Worm (Caenorhabditis elegans) whole organism, early embryonic: Measurements from ENCODE around the gene ilcr-2.

Source experiments
- ama-1 ChIP-seq: fragments of 150-350 bp; optimal IDR thresholded peaks from 2 replicates; lab custom pipeline; 2014
- ceh-13 ChIP-seq: fragments of 200-800 bp; sonication (Bioruptor generic); optimal IDR thresholded peaks from 2 replicates; lab custom pipeline; 2018; ENCODE audit warnings: mild to moderate bottlenecking, missing genetic modification characterization, missing compliant biosample characterization
- hmbx-1 ChIP-seq: sonication (generic microtip); optimal IDR thresholded peaks from 2 replicates; lab custom pipeline; 2016; ENCODE audit warnings: mild to moderate bottlenecking, missing genetic modification characterization, missing compliant biosample characterization
- hnd-1 ChIP-seq: sonication (generic microtip); optimal IDR thresholded peaks from 2 replicates; lab custom pipeline; 2016; ENCODE audit warnings: missing genetic modification characterization, missing compliant biosample characterization
- sea-1 ChIP-seq: fragments of 200-800 bp; sonication (Bioruptor generic); conservative IDR thresholded peaks from 2 replicates; pipeline ENCODE4 v1.3.6; 2022; ENCODE audit warnings: missing genetic modification characterization, missing compliant biosample characterization
- tbx-11 ChIP-seq: fragments of 200-800 bp; sonication (Bioruptor generic); IDR thresholded peaks from 2 replicates; pipeline ENCODE4 v1.3.6; 2022; ENCODE audit warnings: missing genetic modification characterization, missing compliant biosample characterization
- tbx-37 ChIP-seq: fragments of 200-800 bp; sonication (Bioruptor generic); conservative IDR thresholded peaks from 2 replicates; pipeline ENCODE4 v1.3.6; 2022; ENCODE audit warnings: missing genetic modification reagents, missing genetic modification characterization, missing compliant biosample characterization
- tra-4 ChIP-seq: sonication (generic microtip); optimal IDR thresholded peaks from 2 replicates; lab custom pipeline; 2017; ENCODE audit warnings: missing genetic modification characterization, missing compliant biosample characterization

DNA sequence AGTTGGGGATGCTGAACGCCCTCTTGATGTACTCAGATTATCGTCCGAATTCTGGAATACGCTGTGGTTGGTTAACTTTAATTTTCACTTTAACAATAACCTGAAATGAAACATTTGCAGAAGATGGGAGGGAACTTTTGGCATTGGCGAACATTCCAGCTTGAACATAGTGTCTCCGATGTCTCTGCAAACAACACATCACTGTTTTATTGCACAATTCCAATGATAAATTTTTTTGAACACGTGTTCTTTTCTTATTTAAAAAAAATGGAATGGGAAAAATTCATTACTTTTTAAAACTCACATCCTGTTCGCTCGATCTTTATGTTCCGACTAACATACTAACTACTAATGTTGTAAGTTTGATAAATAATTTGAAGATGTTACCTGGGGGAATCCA, 25.4 kb downstream of the ilcr-2 start, which contains the start of gene fzy-1:
- TF ChIP-seq hnd-1 (tag; lab: Kevin White, UChicago) (no peak), sea-1 (GFP tag; lab: Robert Waterston, UW) (no peak), tbx-37 (no peak), tbx-11 (GFP tag; lab: Robert Waterston, UW) (no peak), ceh-13 (GFP tag; lab: Kevin White, UChicago) (no peak), hmbx-1 (no peak), ama-1 (lab: Kevin White, UChicago) (no peak), tra-4 (tag; lab: Kevin White, UChicago) (no peak)
